Fruit fly (Drosophila melanogaster): Measurements from ENCODE around the gene CG13250.

DNA sequence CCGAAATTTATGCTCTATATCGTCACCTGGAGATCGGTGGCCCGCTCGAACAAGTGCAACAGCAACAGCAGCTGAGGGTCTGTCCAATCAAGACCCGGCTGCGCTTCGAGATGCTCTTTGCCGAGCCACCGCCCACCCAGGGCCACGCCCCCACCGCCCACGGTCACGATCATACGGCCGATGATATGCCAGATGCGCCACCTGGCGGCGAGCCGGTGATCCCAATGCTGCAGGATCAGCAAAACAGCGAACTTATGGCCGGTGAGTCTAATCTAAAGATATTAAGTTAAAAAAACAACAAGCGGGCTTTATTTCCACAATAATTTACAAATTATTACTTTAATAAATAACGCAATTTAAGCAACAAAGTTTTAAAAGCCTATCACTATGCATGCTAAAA lies 35.3 kb upstream of the CG13250 start:
- TF ChIP-seq CG12768 (GFP tag; optimal IDR thresholded peaks at IDR 0.05) (no peak), tj (GFP tag; optimal IDR thresholded peaks at IDR 0.05) (no peak), cic (GFP tag; optimal IDR thresholded peaks at IDR 0.05) (no peak), CG11617 (GFP tag; optimal IDR thresholded peaks at IDR 0.05) (no peak), CG1620 (GFP tag; optimal IDR thresholded peaks at IDR 0.05) (no peak), bab1 (GFP tag; optimal IDR thresholded peaks at IDR 0.05) (no peak), CG5204 (GFP tag; optimal IDR thresholded peaks at IDR 0.05) (no peak), Hr96 (GFP tag; optimal IDR thresholded peaks at IDR 0.05) (no peak), kay (GFP tag; ENCODE audit: borderline replicate concordance) (no peak), Crg-1 (GFP tag; optimal IDR thresholded peaks at IDR 0.05) (no peak), CG14711 (tag; optimal IDR thresholded peaks at IDR 0.05) (no peak)
